Fruit fly (Drosophila melanogaster) whole organism, prepupa: Measurements from ENCODE around the gene CG2924.

Source experiments
- Blimp-1 ChIP-seq: fragments of 200-800 bp; sonication (Bioruptor generic); optimal IDR thresholded peaks from 3 replicates; lab custom pipeline; 2017; ENCODE audit warnings: missing biosample characterization, missing genetic modification characterization, mild to moderate bottlenecking, moderate library complexity, missing genetic modification reagents
- CG10631 ChIP-seq: fragments of 200-800 bp; sonication (Bioruptor generic); optimal IDR thresholded peaks from 2 replicates; lab custom pipeline; 2016; ENCODE audit warnings: missing biosample characterization, missing genetic modification characterization
- CG10669 ChIP-seq: fragments of 200-800 bp; sonication (Bioruptor generic); optimal IDR thresholded peaks from 3 replicates; lab custom pipeline; 2018; ENCODE audit warnings: missing biosample characterization, mild to moderate bottlenecking, missing genetic modification characterization, moderate library complexity
- CG11294 ChIP-seq: fragments of 200-800 bp; sonication (Bioruptor generic); IDR thresholded peaks from 2 replicates; pipeline ENCODE4 v1.3.6; 2022; ENCODE audit warnings: missing biosample characterization, missing genetic modification characterization
- CG11762 ChIP-seq: fragments of 200-800 bp; sonication (Bioruptor generic); optimal IDR thresholded peaks from 3 replicates; lab custom pipeline; 2016; ENCODE audit warnings: missing biosample characterization, missing genetic modification characterization; ENCODE audit not compliant: insufficient read depth
- CG11902 ChIP-seq: fragments of 200-800 bp; sonication (Bioruptor generic); optimal IDR thresholded peaks from 3 replicates; lab custom pipeline; 2016; ENCODE audit warnings: missing biosample characterization, missing genetic modification characterization
- CG15336 ChIP-seq: fragments of 200-800 bp; sonication (Bioruptor generic); IDR thresholded peaks from 2 replicates; pipeline ENCODE4 v1.3.6; 2022; ENCODE audit warnings: missing biosample characterization, missing genetic modification characterization
- CG16779 ChIP-seq: fragments of 200-800 bp; sonication (Bioruptor generic); optimal IDR thresholded peaks from 3 replicates; lab custom pipeline; 2017; ENCODE audit warnings: missing biosample characterization, mild to moderate bottlenecking, missing genetic modification characterization
- CG3032 ChIP-seq: fragments of 200-800 bp; optimal IDR thresholded peaks from 2 replicates; lab custom pipeline; 2019; ENCODE audit warnings: missing biosample characterization, mild to moderate bottlenecking, missing genetic modification characterization, moderate library complexity
- CG31627 ChIP-seq: fragments of 200-800 bp; sonication (Bioruptor generic); optimal IDR thresholded peaks from 3 replicates; lab custom pipeline; 2016; ENCODE audit warnings: missing biosample characterization, missing genetic modification characterization
- CG32006 ChIP-seq: fragments of 200-800 bp; sonication (Bioruptor generic); optimal IDR thresholded peaks from 3 replicates; lab custom pipeline; 2017; ENCODE audit warnings: missing biosample characterization, mild to moderate bottlenecking, missing genetic modification characterization
- CG4318 ChIP-seq: fragments of 200-800 bp; sonication (Bioruptor generic); optimal IDR thresholded peaks from 3 replicates; lab custom pipeline; 2017; ENCODE audit warnings: missing biosample characterization, mild to moderate bottlenecking, missing genetic modification characterization
- CG6276 ChIP-seq: fragments of 200-800 bp; sonication (Bioruptor generic); optimal IDR thresholded peaks from 2 replicates; lab custom pipeline; 2017; ENCODE audit warnings: missing biosample characterization, mild to moderate bottlenecking, missing genetic modification characterization
- CG6808 ChIP-seq: fragments of 200-800 bp; sonication (Bioruptor generic); optimal IDR thresholded peaks from 3 replicates; lab custom pipeline; 2017; ENCODE audit warnings: missing biosample characterization, missing genetic modification characterization, mild to moderate bottlenecking, moderate library complexity, missing genetic modification reagents
- CG6854 ChIP-seq: fragments of 200-800 bp; sonication (Bioruptor generic); optimal IDR thresholded peaks from 2 replicates; lab custom pipeline; 2017; ENCODE audit warnings: missing biosample characterization, mild to moderate bottlenecking, missing genetic modification characterization
- CG7368 ChIP-seq: fragments of 200-800 bp; sonication (Bioruptor generic); optimal IDR thresholded peaks from 3 replicates; lab custom pipeline; 2016; ENCODE audit warnings: missing biosample characterization, missing genetic modification characterization
- CG8119 ChIP-seq: fragments of 200-800 bp; sonication (Bioruptor generic); IDR thresholded peaks from 3 replicates; pipeline ENCODE4 v1.3.6; 2022; ENCODE audit warnings: missing biosample characterization, missing genetic modification characterization
- CG8632 ChIP-seq: fragments of 200-800 bp; sonication (Bioruptor generic); optimal IDR thresholded peaks from 3 replicates; lab custom pipeline; 2016; ENCODE audit warnings: missing biosample characterization, missing genetic modification characterization
- Eip75B ChIP-seq: fragments of 200-800 bp; sonication (Bioruptor generic); optimal IDR thresholded peaks from 3 replicates; lab custom pipeline; 2016; ENCODE audit warnings: missing biosample characterization, missing genetic modification characterization
- Eip78C ChIP-seq: fragments of 200-800 bp; sonication (Bioruptor generic); peaks from one replicate; lab custom pipeline; 2016; ENCODE audit warnings: missing biosample characterization, missing genetic modification characterization
- Eip93F ChIP-seq: fragments of 200-800 bp; sonication (Bioruptor generic); optimal IDR thresholded peaks from 2 replicates; lab custom pipeline; 2016; ENCODE audit warnings: missing biosample characterization, mild to moderate bottlenecking, missing genetic modification characterization
- Ets21C ChIP-seq: fragments of 200-800 bp; sonication (Bioruptor generic); optimal IDR thresholded peaks from 3 replicates; lab custom pipeline; 2016; ENCODE audit warnings: missing biosample characterization, missing genetic modification characterization
- Ets96B ChIP-seq: fragments of 200-800 bp; optimal IDR thresholded peaks from 2 replicates; lab custom pipeline; 2019; ENCODE audit warnings: missing biosample characterization, mild to moderate bottlenecking, missing genetic modification characterization, moderate library complexity
- Gug ChIP-seq: fragments of 200-800 bp; sonication (Bioruptor generic); IDR thresholded peaks from 2 replicates; pipeline ENCODE4 v1.3.6; 2022; ENCODE audit warnings: missing biosample characterization, missing genetic modification characterization
- Hr38 ChIP-seq: sonication (Bioruptor generic); optimal IDR thresholded peaks from 2 replicates; lab custom pipeline; 2016; ENCODE audit warnings: missing biosample characterization, missing genetic modification characterization
- Hr39 ChIP-seq: fragments of 200-800 bp; sonication (Bioruptor generic); optimal IDR thresholded peaks from 2 replicates; lab custom pipeline; 2016; ENCODE audit warnings: missing biosample characterization, missing genetic modification characterization
- Hr4 ChIP-seq: fragments of 200-800 bp; sonication (Bioruptor generic); optimal IDR thresholded peaks from 3 replicates; lab custom pipeline; 2016; ENCODE audit warnings: missing biosample characterization, missing genetic modification characterization
- Met ChIP-seq: fragments of 200-800 bp; sonication (Bioruptor generic); optimal IDR thresholded peaks from 3 replicates; lab custom pipeline; 2016; ENCODE audit warnings: missing biosample characterization, missing genetic modification characterization
- OdsH ChIP-seq: fragments of 200-800 bp; sonication (Bioruptor generic); optimal IDR thresholded peaks from 3 replicates; lab custom pipeline; 2016; ENCODE audit warnings: missing biosample characterization, missing genetic modification characterization
- Sox102F ChIP-seq: fragments of 200-800 bp; sonication (Bioruptor generic); optimal IDR thresholded peaks from 2 replicates; lab custom pipeline; 2016; ENCODE audit warnings: missing biosample characterization, mild to moderate bottlenecking, missing genetic modification characterization
- Sox15 ChIP-seq: fragments of 200-800 bp; sonication (Bioruptor generic); optimal IDR thresholded peaks from 3 replicates; lab custom pipeline; 2016; ENCODE audit warnings: missing biosample characterization, missing genetic modification characterization
- achi ChIP-seq: fragments of 200-800 bp; sonication (Bioruptor generic); optimal IDR thresholded peaks from 3 replicates; lab custom pipeline; 2016; ENCODE audit warnings: missing biosample characterization, missing genetic modification characterization
- acj6 ChIP-seq: fragments of 200-800 bp; sonication (Bioruptor generic); optimal IDR thresholded peaks from 3 replicates; lab custom pipeline; 2016; ENCODE audit warnings: missing biosample characterization, missing genetic modification characterization
- dac ChIP-seq: fragments of 200-800 bp; sonication (Bioruptor generic); optimal IDR thresholded peaks from 2 replicates; lab custom pipeline; 2017; ENCODE audit warnings: missing biosample characterization, mild to moderate bottlenecking, missing genetic modification characterization
- dsx ChIP-seq: fragments of 200-800 bp; optimal IDR thresholded peaks from 3 replicates; lab custom pipeline; 2019; ENCODE audit warnings: missing biosample characterization, mild to moderate bottlenecking, missing genetic modification characterization, moderate library complexity; ENCODE audit not compliant: poor library complexity, severe bottlenecking
- eg ChIP-seq: fragments of 200-800 bp; sonication (Bioruptor generic); IDR thresholded peaks from 3 replicates; pipeline ENCODE4 v1.3.6; 2022; ENCODE audit warnings: missing biosample characterization, missing genetic modification characterization
- esn ChIP-seq: fragments of 200-800 bp; sonication (Bioruptor generic); optimal IDR thresholded peaks from 2 replicates; lab custom pipeline; 2016; ENCODE audit warnings: missing biosample characterization, mild to moderate bottlenecking, missing genetic modification characterization, moderate library complexity
- fd59A ChIP-seq: fragments of 200-800 bp; sonication (Bioruptor generic); optimal IDR thresholded peaks from 2 replicates; lab custom pipeline; 2017; ENCODE audit warnings: missing biosample characterization, mild to moderate bottlenecking, missing genetic modification characterization, missing genetic modification reagents
- fd85E ChIP-seq: fragments of 200-800 bp; sonication (Bioruptor generic); optimal IDR thresholded peaks from 3 replicates; lab custom pipeline; 2016; ENCODE audit warnings: missing biosample characterization, missing genetic modification characterization
- net ChIP-seq: fragments of 200-800 bp; sonication (Bioruptor generic); optimal IDR thresholded peaks from 3 replicates; lab custom pipeline; 2016; ENCODE audit warnings: missing biosample characterization, missing genetic modification characterization
- pdm3 ChIP-seq: fragments of 200-800 bp; sonication (Bioruptor generic); optimal IDR thresholded peaks from 3 replicates; lab custom pipeline; 2016; ENCODE audit warnings: missing biosample characterization, missing genetic modification characterization
- spab ChIP-seq: fragments of 200-800 bp; sonication (Bioruptor generic); optimal IDR thresholded peaks from 2 replicates; lab custom pipeline; 2017; ENCODE audit warnings: missing biosample characterization, mild to moderate bottlenecking, missing genetic modification characterization, missing genetic modification reagents
- svp ChIP-seq: fragments of 200-800 bp; sonication (Bioruptor generic); peaks from one replicate; lab custom pipeline; 2016; ENCODE audit warnings: missing biosample characterization, missing genetic modification characterization
- topi ChIP-seq: fragments of 200-800 bp; sonication (Bioruptor generic); optimal IDR thresholded peaks from 3 replicates; lab custom pipeline; 2016; ENCODE audit warnings: missing biosample characterization, missing genetic modification characterization
- vri ChIP-seq: fragments of 200-800 bp; sonication (Bioruptor generic); optimal IDR thresholded peaks from 3 replicates; lab custom pipeline; 2016; ENCODE audit warnings: missing biosample characterization, mild to moderate bottlenecking, missing genetic modification characterization

The CG2924 gene

dm6 chrX:2301613-2302522, 31.3 kb upstream of the CG2924 start (continued):
- TF ChIP-seq CG6854: no peak
- peak; percentile 77 for TF ChIP-seq topi (GFP tag; lab: Kevin White, UChicago)
- TF ChIP-seq Blimp-1 (GFP tag; lab: Kevin White, UChicago): no peak
- peak; percentile 74 for TF ChIP-seq esn (GFP tag; lab: Kevin White, UChicago)
- peak; percentile 68 for TF ChIP-seq CG6808 (GFP tag; lab: Kevin White, UChicago)
- TF ChIP-seq Sox15: peak; percentile 72
- TF ChIP-seq Hr39 (GFP tag; lab: Kevin White, UChicago): peak; percentile 73
- TF ChIP-seq CG11762 (GFP tag; lab: Kevin White, UChicago): peak; percentile 57
- TF ChIP-seq Ets21C (GFP tag; lab: Kevin White, UChicago): peak; percentile 58
- TF ChIP-seq Eip78C: peak; percentile 91
- peak; percentile 74 for TF ChIP-seq Eip75B (GFP tag; lab: Kevin White, UChicago)
- peak; percentile 90 for TF ChIP-seq svp (GFP tag; lab: Kevin White, UChicago)
- TF ChIP-seq acj6: peak; percentile 68
- TF ChIP-seq Hr4 (GFP tag; lab: Kevin White, UChicago): peak; percentile 72
- no peak for TF ChIP-seq fd85E (GFP tag; lab: Kevin White, UChicago)
- TF ChIP-seq CG16779 (tag; lab: Kevin White, UChicago): peak; percentile 2
- peak; percentile 75 for TF ChIP-seq CG6276
- TF ChIP-seq CG10631: peak; percentile 64
- no peak for TF ChIP-seq vri (GFP tag; lab: Kevin White, UChicago)
- peak; percentile 69 for TF ChIP-seq Sox102F
- peak; percentile 73 for TF ChIP-seq net (GFP tag; lab: Kevin White, UChicago)
- peak; percentile 58 for TF ChIP-seq CG3032 (tag; lab: Kevin White, UChicago)
- TF ChIP-seq CG8119: peak; percentile 80
- TF ChIP-seq achi (GFP tag; lab: Kevin White, UChicago): peak; percentile 63
- peak; percentile 75 for TF ChIP-seq CG31627 (GFP tag; lab: Kevin White, UChicago)
- TF ChIP-seq, all 60 proteins: peak for 53

- TF ChIP-seq Eip75B (GFP tag; lab: Kevin White, UChicago): peak; percentile 21
- TF ChIP-seq CG6808 (GFP tag; lab: Kevin White, UChicago): peak; percentile 56
- TF ChIP-seq eg: no peak
- no peak for TF ChIP-seq spab (GFP tag; lab: Kevin White, UChicago)
- TF ChIP-seq Hr39 (GFP tag; lab: Kevin White, UChicago): peak; percentile 71
- peak; percentile 30 for TF ChIP-seq Sox102F
- peak; percentile 40 for TF ChIP-seq dac (GFP tag; lab: Kevin White, UChicago)
- peak; percentile 67 for TF ChIP-seq CG3032 (tag; lab: Kevin White, UChicago)
- TF ChIP-seq fd85E (GFP tag; lab: Kevin White, UChicago): peak; percentile 56
- peak; percentile 63 for TF ChIP-seq Met (GFP tag; lab: Kevin White, UChicago)
- TF ChIP-seq Eip93F: no peak
- TF ChIP-seq CG8632: peak; percentile 69
- peak; percentile 76 for TF ChIP-seq acj6
- TF ChIP-seq CG11902 (GFP tag; lab: Kevin White, UChicago): peak; percentile 61
- TF ChIP-seq dsx (GFP tag; lab: Kevin White, UChicago): peak; percentile 36
- peak; percentile 61 for TF ChIP-seq fd59A (GFP tag; lab: Kevin White, UChicago)
- peak; percentile 67 for TF ChIP-seq CG31627 (GFP tag; lab: Kevin White, UChicago)
- TF ChIP-seq CG10631: peak; percentile 64
- TF ChIP-seq CG32006 (GFP tag; lab: Kevin White, UChicago): peak; percentile 66
- peak; percentile 45; the same call in 1 of the 2 replicates for TF ChIP-seq CG15336 (GFP tag; lab: Robert Waterston, UW)
- no peak for TF ChIP-seq CG6854
- peak; percentile 54 for TF ChIP-seq pdm3 (GFP tag; lab: Kevin White, UChicago)
- peak; percentile 66 for TF ChIP-seq Ets96B
- TF ChIP-seq OdsH: peak; percentile 73
- peak; percentile 56 for TF ChIP-seq Eip78C
- TF ChIP-seq Gug (GFP tag; lab: Robert Waterston, UW): peak; percentile 62; the same call in 1 of the 2 replicates
- TF ChIP-seq CG10669 (GFP tag; lab: Kevin White, UChicago): peak; percentile 65
- no peak for TF ChIP-seq Hr38 (GFP tag; lab: Kevin White, UChicago)
- TF ChIP-seq CG4318: peak; percentile 46
- peak; percentile 65 for TF ChIP-seq CG7368
- TF ChIP-seq Blimp-1 (GFP tag; lab: Kevin White, UChicago): peak; percentile 37
- TF ChIP-seq topi (GFP tag; lab: Kevin White, UChicago): peak; percentile 43
- peak; percentile 49 for TF ChIP-seq Ets21C (GFP tag; lab: Kevin White, UChicago)
- no peak for TF ChIP-seq Hr4 (GFP tag; lab: Kevin White, UChicago)
- peak; percentile 68 for TF ChIP-seq CG11294 (GFP tag; lab: Robert Waterston, UW)
- peak; percentile 4 for TF ChIP-seq esn (GFP tag; lab: Kevin White, UChicago)
- peak; percentile 47; the same call in 1 of the 3 replicates for TF ChIP-seq CG8119
Observed at dm6 chrX:2301069-2301508, 30.5 kb upstream of the CG2924 start.
